Fruit fly (Drosophila melanogaster): Measurements from ENCODE around the gene CG7778.

- TF ChIP-seq Gsc (GFP tag; IDR thresholded peaks at IDR 0.05) = no peak
- no peak for TF ChIP-seq h (optimal IDR thresholded peaks at IDR 0.05)
- TF ChIP-seq CHES-1-like (GFP tag; optimal IDR thresholded peaks at IDR 0.05) = no peak
- no peak for TF ChIP-seq Abd-B (GFP tag; optimal IDR thresholded peaks at IDR 0.05)
- no peak for TF ChIP-seq corto (GFP tag; optimal IDR thresholded peaks at IDR 0.05)
- TF ChIP-seq CG9609 (GFP tag; optimal IDR thresholded peaks at IDR 0.05) = no peak
- no peak for TF ChIP-seq ro (GFP tag; IDR thresholded peaks at IDR 0.05)
- TF ChIP-seq ac (GFP tag; optimal IDR thresholded peaks at IDR 0.05) = no peak
Measured at dm6 chr2L:8374235-8374634, 27.8 kb downstream of the CG7778 start, which contains the start of gene Wdr82.

Data from whole organism, embryonic.